Worm (Caenorhabditis elegans): ENCODE measurements around the gene C02B8.12.

C02B8.12 gene

ce11 chrX:8110193-8110592 is 13.0 kb downstream of the C02B8.12 start, which contains the start of gene K07E3.1:
Gene K07E3.1 (plus strand): TSS chrX:8110439.
- TF ChIP-seq lin-35 (GFP tag; optimal IDR thresholded peaks at IDR 0.05) (no peak), akir-1 (GFP tag; optimal IDR thresholded peaks at IDR 0.05) (peak; percentile 9)

ce11 chrX:8109531-8109930 is 13.6 kb downstream of the C02B8.12 start:
- TF ChIP-seq nhr-80 (tag; optimal IDR thresholded peaks at IDR 0.05) (peak; percentile 35), egrh-3 (GFP tag; IDR thresholded peaks at IDR 0.05) (no peak), F22D6.2 (tag; optimal IDR thresholded peaks at IDR 0.05) (no peak), pha-4 (tag; optimal IDR thresholded peaks at IDR 0.05) (peak; percentile 21), atf-7 (tag; optimal IDR thresholded peaks at IDR 0.05) (no peak), mes-4 (tag; optimal IDR thresholded peaks at IDR 0.05) (no peak), ceh-27 (GFP tag; optimal IDR thresholded peaks at IDR 0.05) (peak; percentile 10), fkh-3 (tag; optimal IDR thresholded peaks at IDR 0.05) (no peak), attf-3 (GFP tag; conservative IDR thresholded peaks at IDR 0.05) (no peak), akir-1 (GFP tag; optimal IDR thresholded peaks at IDR 0.05) (no peak), nhr-120 (GFP tag; IDR thresholded peaks at IDR 0.05) (no peak), lin-40 (tag; optimal IDR thresholded peaks at IDR 0.05) (peak; percentile 44), sdz-38 (tag; optimal IDR thresholded peaks at IDR 0.05) (no peak), tbp1 (GFP tag; optimal IDR thresholded peaks at IDR 0.05) (peak; percentile 10), Y53G8AR.9 (GFP tag; conservative IDR thresholded peaks at IDR 0.05) (no peak), lsl-1 (GFP tag; optimal IDR thresholded peaks at IDR 0.05) (no peak), ceh-100 (GFP tag; IDR thresholded peaks at IDR 0.05) (no peak), hmg-1.2 (GFP tag; IDR thresholded peaks at IDR 0.05) (0 out of 2 replicates have a peak, but pooled peaks have one; percentile 4), lsy-27 (tag; optimal IDR thresholded peaks at IDR 0.05; ENCODE audit: borderline replicate concordance, insufficient read depth) (no peak), hsf-1 (GFP tag; IDR thresholded peaks at IDR 0.05) (peak; percentile 71), let-607 (tag; optimal IDR thresholded peaks at IDR 0.05) (peak in 1 of 2 experiments; percentile 28), lag-1 (GFP tag; IDR thresholded peaks at IDR 0.05) (no peak), zfh-2 (GFP tag; conservative IDR thresholded peaks at IDR 0.05) (no peak), F57C9.4 (tag; optimal IDR thresholded peaks at IDR 0.05) (no peak), cebp-2 (GFP tag; IDR thresholded peaks at IDR 0.05) (no peak), K11D2.4 (GFP tag; IDR thresholded peaks at IDR 0.05) (no peak), T07F8.4 (tag; optimal IDR thresholded peaks at IDR 0.05) (no peak), dpff-1 (tag; optimal IDR thresholded peaks at IDR 0.05) (no peak), B0019.2 (GFP tag; conservative IDR thresholded peaks at IDR 0.05) (no peak), die-1 (tag; optimal IDR thresholded peaks at IDR 0.05) (no peak), aptf-2 (GFP tag; conservative IDR thresholded peaks at IDR 0.05) (no peak), F10E7.11 (tag; optimal IDR thresholded peaks at IDR 0.05) (no peak), egl-44 (GFP tag; IDR thresholded peaks at IDR 0.05) (no peak)

ce11 chrX:8107921-8108320 is 15.2 kb downstream of the C02B8.12 start, which contains the start of gene K07E3.9:
Gene K07E3.9 (plus strand): TSS chrX:8108221.
- TF ChIP-seq madf-6 (GFP tag; IDR thresholded peaks at IDR 0.05) (no peak), F10E7.11 (tag; optimal IDR thresholded peaks at IDR 0.05) (no peak), sptf-2 (GFP tag; optimal IDR thresholded peaks at IDR 0.05) (no peak), cebp-1 (GFP tag; IDR thresholded peaks at IDR 0.05) (no peak), cebp-1 (tag; optimal IDR thresholded peaks at IDR 0.05) (no peak), bed-2 (GFP tag; IDR thresholded peaks at IDR 0.05) (no peak), atf-7 (tag; optimal IDR thresholded peaks at IDR 0.05) (no peak), egl-44 (GFP tag; IDR thresholded peaks at IDR 0.05) (no peak), ceh-58 (GFP tag; IDR thresholded peaks at IDR 0.05) (no peak), nfya-2 (GFP tag; IDR thresholded peaks at IDR 0.05) (no peak)

All from whole organism, young adult.